Worm (Caenorhabditis elegans): ENCODE results near the gene Y66D12A.30.

Gene Y66D12A.30

ce11 chrIII:11609568-11609967 lies at the start of gene Y66D12A.30:
Gene Y66D12A.30 (plus strand): TSS chrIII:11609868.
- TF ChIP-seq ces-1 (GFP tag; optimal IDR thresholded peaks at IDR 0.05) (no peak), ztf-11 (tag; optimal IDR thresholded peaks at IDR 0.05) (no peak), M03D4.4 (tag; optimal IDR thresholded peaks at IDR 0.05) (no peak), nhr-12 (tag; optimal IDR thresholded peaks at IDR 0.05) (no peak), mab-5 (tag; optimal IDR thresholded peaks at IDR 0.05) (no peak), unc-120 (tag; optimal IDR thresholded peaks at IDR 0.05; ENCODE audit: poor library complexity, severe bottlenecking) (no peak), mep-1 (tag; optimal IDR thresholded peaks at IDR 0.05) (no peak), lin-13 (tag; optimal IDR thresholded peaks at IDR 0.05) (no peak), elt-3 (tag; optimal IDR thresholded peaks at IDR 0.05) (no peak), hlh-1 (tag; optimal IDR thresholded peaks at IDR 0.05) (no peak), cnd-1 (tag; optimal IDR thresholded peaks at IDR 0.05) (no peak)

- TF ChIP-seq ham-2 (GFP tag; optimal IDR thresholded peaks at IDR 0.05) (peak; percentile 49), snpc-4 (tag; optimal IDR thresholded peaks at IDR 0.05) (no peak), sem-2 (GFP tag; optimal IDR thresholded peaks at IDR 0.05) (peak; percentile 28), elt-1 (tag; optimal IDR thresholded peaks at IDR 0.05; ENCODE audit: borderline replicate concordance, insufficient read depth) (peak; percentile 70), hlh-1 (tag; optimal IDR thresholded peaks at IDR 0.05) (no peak)
Measured at ce11 chrIII:11560504-11561202, 49.0 kb upstream of the Y66D12A.30 start, which contains the start of gene ztf-29. Gene ztf-29 (plus strand): TSS chrIII:11561152.

ce11 chrIII:11561597-11561996 lies 48.1 kb upstream of the Y66D12A.30 start:
- TF ChIP-seq unc-120 (tag; optimal IDR thresholded peaks at IDR 0.05; ENCODE audit: poor library complexity, severe bottlenecking) (no peak), snpc-4 (tag; optimal IDR thresholded peaks at IDR 0.05) (no peak), sptf-1 (tag; optimal IDR thresholded peaks at IDR 0.05) (no peak)

- TF ChIP-seq unc-39 (tag; optimal IDR thresholded peaks at IDR 0.05) (no peak), flh-1 (GFP tag; optimal IDR thresholded peaks at IDR 0.05) (no peak), nhr-2 (tag; optimal IDR thresholded peaks at IDR 0.05) (no peak), ceh-83 (GFP tag; optimal IDR thresholded peaks at IDR 0.05) (no peak)
Measured at ce11 chrIII:11563417-11563949, 46.2 kb upstream of the Y66D12A.30 start, which contains the start of gene Y66D12A.11. Gene Y66D12A.11 (plus strand): TSS chrIII:11563467.

ce11 chrIII:11565602-11566001 lies 44.1 kb upstream of the Y66D12A.30 start, which contains the start of gene Y66D12A.10:
Gene Y66D12A.10 (plus strand): TSS chrIII:11565874.
- peak; percentile 41 for TF ChIP-seq ces-1 (GFP tag; optimal IDR thresholded peaks at IDR 0.05)
- TF ChIP-seq mep-1 (tag; optimal IDR thresholded peaks at IDR 0.05): peak; percentile 51
- TF ChIP-seq M03D4.4 (tag; optimal IDR thresholded peaks at IDR 0.05): no peak
- peak; percentile 22 for TF ChIP-seq nhr-237 (tag; optimal IDR thresholded peaks at IDR 0.05)
- TF ChIP-seq ceh-39 (tag; optimal IDR thresholded peaks at IDR 0.05): peak; percentile 7
- no peak for TF ChIP-seq elt-1 (tag; optimal IDR thresholded peaks at IDR 0.05; ENCODE audit: borderline replicate concordance, insufficient read depth)
- TF ChIP-seq unc-62 (GFP tag; optimal IDR thresholded peaks at IDR 0.05): no peak
- peak; percentile 13 for TF ChIP-seq lsy-2 (tag; optimal IDR thresholded peaks at IDR 0.05)

ce11 chrIII:11567837-11568236 lies 41.8 kb upstream of the Y66D12A.30 start, which contains the start of gene psme-3:
Gene psme-3 (plus strand): TSS chrIII:11568137.
- TF ChIP-seq cnd-1 (tag; optimal IDR thresholded peaks at IDR 0.05) (no peak), sptf-1 (tag; optimal IDR thresholded peaks at IDR 0.05) (no peak), unc-120 (tag; optimal IDR thresholded peaks at IDR 0.05; ENCODE audit: poor library complexity, severe bottlenecking) (no peak), ces-1 (GFP tag; optimal IDR thresholded peaks at IDR 0.05) (no peak)

- TF ChIP-seq lsy-2 (tag; optimal IDR thresholded peaks at IDR 0.05) (no peak), cnd-1 (tag; optimal IDR thresholded peaks at IDR 0.05) (no peak), nhr-28 (tag; optimal IDR thresholded peaks at IDR 0.05) (no peak), unc-62 (GFP tag; optimal IDR thresholded peaks at IDR 0.05) (no peak), elt-3 (tag; optimal IDR thresholded peaks at IDR 0.05) (no peak), snpc-4 (tag; optimal IDR thresholded peaks at IDR 0.05) (no peak), nhr-76 (tag; optimal IDR thresholded peaks at IDR 0.05) (no peak), ceh-43 (GFP tag; optimal IDR thresholded peaks at IDR 0.05) (no peak), lin-13 (tag; optimal IDR thresholded peaks at IDR 0.05) (no peak), unc-39 (tag; optimal IDR thresholded peaks at IDR 0.05) (no peak), blmp-1 (tag; optimal IDR thresholded peaks at IDR 0.05) (no peak), ceh-39 (tag; optimal IDR thresholded peaks at IDR 0.05) (no peak), lin-32 (GFP tag; optimal IDR thresholded peaks at IDR 0.05) (no peak), mep-1 (tag; optimal IDR thresholded peaks at IDR 0.05) (no peak), ztf-11 (tag; optimal IDR thresholded peaks at IDR 0.05) (no peak), pha-4 (tag; optimal IDR thresholded peaks at IDR 0.05) (no peak), flh-1 (GFP tag; optimal IDR thresholded peaks at IDR 0.05) (no peak)
Measured at ce11 chrIII:11573921-11574320, 35.7 kb upstream of the Y66D12A.30 start, which contains the start of gene Y66D12A.8. Gene Y66D12A.8 (plus strand): TSS chrIII:11574221.
